Worm (Caenorhabditis elegans): Measurements from ENCODE around the gene cpt-2.

DNA sequence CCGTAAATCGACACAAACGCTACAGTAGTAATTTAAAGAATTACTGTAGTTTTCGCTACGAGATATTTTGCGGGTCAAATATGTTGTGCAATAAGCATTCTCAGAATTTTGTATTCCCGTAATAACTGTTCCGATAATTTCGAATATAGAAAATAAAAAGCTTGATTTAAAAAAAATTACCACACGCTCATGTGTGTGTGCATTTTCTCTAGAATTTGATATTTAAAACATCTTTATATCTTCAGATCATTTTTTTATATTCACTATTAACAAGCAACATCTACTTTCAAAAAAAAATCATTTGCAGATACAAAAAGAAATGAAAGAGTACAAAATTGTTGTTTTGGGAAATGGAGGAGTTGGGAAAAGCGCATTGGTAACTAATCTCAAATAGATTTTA, 2.5 kb upstream of the cpt-2 start, which contains the start of gene rap-3:
- TF ChIP-seq ztf-23 (GFP tag; IDR thresholded peaks at IDR 0.05) (no peak), T22C8.4 (GFP tag; IDR thresholded peaks at IDR 0.05) (no peak), ref-1 (GFP tag; conservative IDR thresholded peaks at IDR 0.05) (no peak)
